Worm (Caenorhabditis elegans): ENCODE measurements around the gene fbxa-90.

- TF ChIP-seq ceh-20 (GFP tag; IDR thresholded peaks at IDR 0.05): no peak
- no peak for TF ChIP-seq mep-1 (tag; optimal IDR thresholded peaks at IDR 0.05)
- no peak for TF ChIP-seq pqm-1 (tag; optimal IDR thresholded peaks at IDR 0.05)
- TF ChIP-seq fkh-10 (GFP tag; optimal IDR thresholded peaks at IDR 0.05): no peak
- no peak for TF ChIP-seq snpc-4 (tag; optimal IDR thresholded peaks at IDR 0.05)
- TF ChIP-seq nhr-42 (GFP tag; IDR thresholded peaks at IDR 0.05): no peak
- TF ChIP-seq nhr-28 (tag; optimal IDR thresholded peaks at IDR 0.05): no peak
- no peak for TF ChIP-seq fos-1 (tag; optimal IDR thresholded peaks at IDR 0.05)
- TF ChIP-seq lin-15B (tag; optimal IDR thresholded peaks at IDR 0.05): no peak
- TF ChIP-seq ztf-11 (tag; optimal IDR thresholded peaks at IDR 0.05): no peak
- no peak for TF ChIP-seq egl-27 (tag; optimal IDR thresholded peaks at IDR 0.05)
These were observed 21.2 kb downstream of the fbxa-90 start for ce11 chrV:16987783-16988182.
